Fruit fly (Drosophila melanogaster) whole organism: Measurements from ENCODE around the gene CG4151.

Experiments
- CG8478 ChIP-seq: fragments of >200 bp; optimal IDR thresholded peaks from 2 replicates; lab custom pipeline; 2018; ENCODE audit warnings: inconsistent platforms
- Dll ChIP-seq: fragments of >200 bp; optimal IDR thresholded peaks from 2 replicates; lab custom pipeline; 2017
- EcR ChIP-seq, 2 experiments: fragments of >200 bp; optimal IDR thresholded peaks; 2 replicates each; lab custom pipeline; 2017; ENCODE audit warnings: missing biosample characterization in 2 of 2, missing genetic modification characterization in 2 of 2, missing genetic modification reagents in 2 of 2
- pan ChIP-seq: fragments of >200 bp; optimal IDR thresholded peaks from 2 replicates; lab custom pipeline; 2017
- psq ChIP-seq: fragments of >200 bp; optimal IDR thresholded peaks from 2 replicates; lab custom pipeline; 2017
- usp ChIP-seq: fragments of >200 bp; optimal IDR thresholded peaks from 2 replicates; lab custom pipeline; 2017; ENCODE audit warnings: missing biosample characterization, missing genetic modification characterization, mixed read lengths

CG4151 gene

DNA sequence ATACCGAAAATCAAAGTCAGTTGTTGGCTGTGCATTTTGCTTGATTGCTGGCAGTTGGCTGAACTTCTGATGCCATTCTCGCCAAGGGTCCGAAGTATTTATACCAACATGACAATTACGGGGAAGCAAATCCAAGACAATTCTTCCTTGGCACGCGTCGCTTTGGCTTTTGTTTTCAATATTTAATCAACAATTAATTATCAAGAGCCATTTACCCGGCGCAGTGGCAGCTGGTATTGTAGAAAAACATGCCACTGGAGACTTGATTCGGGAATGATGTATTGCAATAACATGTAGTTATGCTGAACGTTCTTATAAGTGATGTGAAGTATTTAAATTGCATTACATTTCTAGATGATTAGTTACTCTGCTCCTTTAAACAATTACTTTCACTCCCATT, at the start of gene CG4151, which contains the start of gene CG32762:
Gene CG4151 (plus strand): TSS at position 348 of the 400 bp plus-strand sequence.
Gene CG32762 (minus strand): TSS at position 101 of the 400 bp plus-strand sequence.
- no peak for TF ChIP-seq usp (GFP tag; lab: Kevin White, UChicago)
- no peak for TF ChIP-seq psq (lab: Kevin White, UChicago)
- TF ChIP-seq CG8478 (lab: Kevin White, UChicago): no peak
- no peak for TF ChIP-seq EcR (GFP tag; optimal IDR thresholded peaks at IDR 0.05; lab: Kevin White, UChicago)
- TF ChIP-seq Dll: no peak
- no peak for TF ChIP-seq pan (lab: Kevin White, UChicago)

DNA sequence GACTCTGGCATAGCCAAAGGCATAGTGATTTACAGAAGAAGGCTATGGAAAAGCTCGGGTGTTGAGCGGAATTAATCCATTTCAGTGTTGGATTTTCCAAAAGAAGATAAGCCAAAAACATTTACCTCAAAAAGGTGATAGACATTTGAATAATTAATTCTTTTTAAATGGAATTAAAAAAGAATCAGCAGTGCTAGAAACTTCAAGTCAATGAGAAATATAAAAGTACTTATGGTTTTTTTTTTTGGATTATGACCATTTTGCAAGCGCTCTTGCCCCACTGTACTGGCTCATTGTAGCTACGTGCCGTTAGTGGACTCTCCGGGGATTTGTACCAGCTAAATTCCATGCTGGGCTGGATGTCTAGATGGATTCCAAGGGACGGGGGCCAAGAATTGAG, 15.4 kb upstream of the CG4151 start:
- no peak for TF ChIP-seq pan (lab: Kevin White, UChicago)

- no peak for TF ChIP-seq usp (GFP tag; lab: Kevin White, UChicago)
- no peak for TF ChIP-seq EcR (GFP tag; optimal IDR thresholded peaks at IDR 0.05; lab: Kevin White, UChicago)
- TF ChIP-seq CG8478 (lab: Kevin White, UChicago): no peak
- no peak for TF ChIP-seq pan (lab: Kevin White, UChicago)
- TF ChIP-seq Dll: no peak
- no peak for TF ChIP-seq psq (lab: Kevin White, UChicago)
Observed at dm6 chrX:5487381-5487780, 13.9 kb upstream of the CG4151 start.

dm6 chrX:5495901-5496300, 5.4 kb upstream of the CG4151 start, which contains the start of gene frma:
frma (minus strand) TSS chrX:5496052.
- no peak for TF ChIP-seq Dll
- no peak for TF ChIP-seq pan (lab: Kevin White, UChicago)
- no peak for TF ChIP-seq EcR (GFP tag; optimal IDR thresholded peaks at IDR 0.05; lab: Kevin White, UChicago)
- no peak for TF ChIP-seq psq (lab: Kevin White, UChicago)
- no peak for TF ChIP-seq CG8478 (lab: Kevin White, UChicago)
- no peak for TF ChIP-seq usp (GFP tag; lab: Kevin White, UChicago)

DNA sequence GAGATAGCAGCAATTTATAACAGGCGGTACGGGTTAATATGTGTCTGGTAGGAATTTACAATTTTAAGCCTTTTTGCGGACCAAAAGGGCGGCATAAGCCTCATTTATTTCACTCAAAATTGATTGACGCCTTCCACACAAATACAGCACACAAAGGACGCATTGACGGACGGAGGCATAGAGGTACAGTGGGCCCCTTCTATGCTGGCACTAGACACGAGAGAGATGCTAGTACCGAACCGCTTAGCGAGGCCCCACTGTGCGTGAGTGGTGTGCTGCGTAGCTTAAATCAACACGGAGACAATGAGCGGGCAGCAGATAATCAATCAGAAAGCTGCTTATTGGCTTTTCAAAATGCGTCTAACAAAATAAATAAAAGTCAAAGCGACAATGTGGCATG, 4.5 kb upstream of the CG4151 start:
- no peak for TF ChIP-seq CG8478 (lab: Kevin White, UChicago)
- no peak for TF ChIP-seq EcR (GFP tag; optimal IDR thresholded peaks at IDR 0.05; lab: Kevin White, UChicago)
- TF ChIP-seq psq (lab: Kevin White, UChicago): no peak
- no peak for TF ChIP-seq usp (GFP tag; lab: Kevin White, UChicago)
- no peak for TF ChIP-seq Dll

dm6 chrX:5503916-5504315, 2.6 kb downstream of the CG4151 start:
- TF ChIP-seq Dll (no peak), psq (lab: Kevin White, UChicago) (no peak), pan (lab: Kevin White, UChicago) (no peak), EcR (GFP tag; optimal IDR thresholded peaks at IDR 0.05; lab: Kevin White, UChicago) (no peak), usp (GFP tag; lab: Kevin White, UChicago) (no peak), CG8478 (lab: Kevin White, UChicago) (no peak)

dm6 chrX:5511167-5511566, 9.9 kb downstream of the CG4151 start:
- TF ChIP-seq psq (lab: Kevin White, UChicago): no peak
- TF ChIP-seq CG8478 (lab: Kevin White, UChicago): no peak
- no peak for TF ChIP-seq Dll
- no peak for TF ChIP-seq usp (GFP tag; lab: Kevin White, UChicago)
- no peak for TF ChIP-seq EcR (GFP tag; optimal IDR thresholded peaks at IDR 0.05; lab: Kevin White, UChicago)
- no peak for TF ChIP-seq pan (lab: Kevin White, UChicago)

- TF ChIP-seq pan (lab: Kevin White, UChicago): no peak
- no peak for TF ChIP-seq CG8478 (lab: Kevin White, UChicago)
- no peak for TF ChIP-seq EcR (GFP tag; optimal IDR thresholded peaks at IDR 0.05; lab: Kevin White, UChicago)
- no peak for TF ChIP-seq psq (lab: Kevin White, UChicago)
Observed at dm6 chrX:5515151-5515550, 13.9 kb downstream of the CG4151 start.

DNA sequence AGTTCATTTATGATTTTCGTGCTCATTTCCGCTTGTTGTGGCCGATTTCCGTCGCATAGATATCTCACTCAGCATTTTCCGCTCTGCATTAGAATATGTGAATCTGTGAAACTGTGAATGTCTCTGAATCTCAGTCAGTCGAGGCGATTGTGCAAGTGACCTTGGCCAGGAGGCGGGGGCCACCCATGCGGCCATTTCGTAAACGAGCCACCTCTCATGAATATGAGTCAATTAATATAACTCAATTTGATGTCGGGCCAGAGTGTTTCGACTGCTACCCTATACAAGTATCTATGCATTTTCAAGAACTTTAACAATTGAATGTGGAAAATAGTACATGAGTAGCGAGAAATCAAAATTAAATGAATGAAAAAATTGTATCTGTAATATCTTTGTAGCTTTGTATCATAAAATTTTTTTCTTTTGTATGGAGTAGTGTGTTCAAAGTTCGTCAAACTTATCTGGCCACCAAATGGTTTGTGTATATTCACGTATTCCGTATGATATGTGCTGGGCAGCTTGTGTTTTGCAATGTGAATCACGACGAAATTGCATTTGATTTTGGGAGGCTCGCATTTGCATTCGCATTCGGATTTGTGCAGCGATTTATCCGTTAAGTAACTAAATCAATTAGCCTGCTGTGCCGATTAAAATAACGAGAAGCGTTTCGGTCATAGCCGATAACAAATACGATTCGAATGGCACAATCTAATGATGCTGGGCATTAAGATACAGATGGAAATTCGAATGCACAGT, 14.8 kb downstream of the CG4151 start, which contains the start of gene CG12730:
Gene CG12730 (plus strand): TSS at position 706 of the 756 bp plus-strand sequence.
- TF ChIP-seq CG8478 (lab: Kevin White, UChicago): no peak
- TF ChIP-seq EcR (GFP tag; optimal IDR thresholded peaks at IDR 0.05; lab: Kevin White, UChicago): no peak
- no peak for TF ChIP-seq pan (lab: Kevin White, UChicago)
- TF ChIP-seq usp (GFP tag; lab: Kevin White, UChicago): no peak
- TF ChIP-seq Dll: no peak
- no peak for TF ChIP-seq psq (lab: Kevin White, UChicago)

dm6 chrX:5516783-5517571, 15.7 kb downstream of the CG4151 start:
- no peak for TF ChIP-seq psq (lab: Kevin White, UChicago)
- no peak for TF ChIP-seq EcR (GFP tag; optimal IDR thresholded peaks at IDR 0.05; lab: Kevin White, UChicago)
- no peak for TF ChIP-seq usp (GFP tag; lab: Kevin White, UChicago)
- TF ChIP-seq CG8478 (lab: Kevin White, UChicago): no peak
- no peak for TF ChIP-seq Dll
- TF ChIP-seq pan (lab: Kevin White, UChicago): no peak

DNA sequence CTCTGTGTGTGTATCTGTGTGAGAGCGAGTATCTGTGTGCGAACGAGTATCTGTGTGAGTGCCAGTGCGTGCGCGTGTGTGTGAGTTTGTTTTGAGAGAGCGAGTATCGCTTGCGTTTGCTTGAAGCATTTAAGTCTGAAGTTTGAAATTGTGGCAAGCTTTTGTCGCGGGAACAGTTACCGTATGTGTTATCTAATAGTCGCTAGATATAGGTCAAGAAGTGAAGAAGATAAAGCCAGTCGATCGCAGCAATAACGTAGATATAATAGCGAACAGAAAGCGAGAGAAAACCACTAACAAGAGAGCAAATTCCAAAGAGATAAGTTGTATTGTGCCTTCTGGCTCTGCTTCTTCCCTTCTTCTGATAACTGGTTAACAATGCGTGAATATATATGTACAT, 16.9 kb downstream of the CG4151 start:
- no peak for TF ChIP-seq usp (GFP tag; lab: Kevin White, UChicago)
- no peak for TF ChIP-seq Dll
- no peak for TF ChIP-seq pan (lab: Kevin White, UChicago)
- TF ChIP-seq CG8478 (lab: Kevin White, UChicago): no peak
- no peak for TF ChIP-seq EcR (GFP tag; optimal IDR thresholded peaks at IDR 0.05; lab: Kevin White, UChicago)
- no peak for TF ChIP-seq psq (lab: Kevin White, UChicago)
